Fruit fly (Drosophila melanogaster) whole organism, embryonic: ENCODE data around the gene Noa36.
A peak's percentile ranks its signal among the peaks of the same experiment; 100 is the strongest.

Source experiments
- BtbVII ChIP-seq: fragments of 200-800 bp; sonication (Bioruptor generic); optimal IDR thresholded peaks from 3 replicates; lab custom pipeline; 2017; ENCODE audit warnings: missing biosample characterization, mild to moderate bottlenecking, missing genetic modification characterization
- Bteb2 ChIP-seq: fragments of 200-800 bp; sonication (Bioruptor generic); optimal IDR thresholded peaks from 2 replicates; lab custom pipeline; 2016; ENCODE audit warnings: missing biosample characterization, missing genetic modification characterization
- CG11456 ChIP-seq: fragments of 200-800 bp; sonication (Bioruptor generic); IDR thresholded peaks from 3 replicates; pipeline ENCODE4 v1.3.6; 2022; ENCODE audit warnings: missing biosample characterization, missing genetic modification characterization
- CG12942 ChIP-seq: fragments of 200-800 bp; sonication (Bioruptor generic); optimal IDR thresholded peaks from 3 replicates; lab custom pipeline; 2016; ENCODE audit warnings: missing biosample characterization, missing genetic modification characterization
- CG14014 ChIP-seq: fragments of 200-800 bp; sonication (Bioruptor generic); IDR thresholded peaks from 2 replicates; pipeline ENCODE4 v1.3.6; 2022; ENCODE audit warnings: missing biosample characterization, missing genetic modification characterization
- CG15696 ChIP-seq: fragments of 200-800 bp; sonication (Bioruptor generic); optimal IDR thresholded peaks from 2 replicates; lab custom pipeline; 2019; ENCODE audit warnings: missing biosample characterization, mild to moderate bottlenecking, missing genetic modification characterization, moderate library complexity
- CG17359 ChIP-seq: fragments of 200-800 bp; sonication (Bioruptor generic); optimal IDR thresholded peaks from 3 replicates; lab custom pipeline; 2018; ENCODE audit warnings: missing biosample characterization, mild to moderate bottlenecking, missing genetic modification characterization, moderate library complexity
- CG18476 ChIP-seq: fragments of 200-800 bp; sonication (Bioruptor generic); optimal IDR thresholded peaks from 2 replicates; lab custom pipeline; 2016; ENCODE audit warnings: missing biosample characterization, mild to moderate bottlenecking, missing genetic modification characterization
- CG31388 ChIP-seq: fragments of 200-800 bp; sonication (Bioruptor generic); optimal IDR thresholded peaks from 2 replicates; lab custom pipeline; 2016; ENCODE audit warnings: missing biosample characterization, missing genetic modification characterization
- CG32767 ChIP-seq: fragments of 200-800 bp; sonication (Bioruptor generic); IDR thresholded peaks from 2 replicates; pipeline ENCODE4 v1.3.6; 2022; ENCODE audit warnings: missing biosample characterization, missing genetic modification characterization
- CG4282 ChIP-seq: fragments of 200-800 bp; sonication (Bioruptor generic); optimal IDR thresholded peaks from 2 replicates; lab custom pipeline; 2016; ENCODE audit warnings: missing biosample characterization, missing genetic modification characterization
- CG6683 ChIP-seq: fragments of 200-800 bp; sonication (Bioruptor generic); optimal IDR thresholded peaks from 2 replicates; lab custom pipeline; 2017; ENCODE audit warnings: missing biosample characterization, mild to moderate bottlenecking, missing genetic modification characterization, missing genetic modification reagents
- CG9932 ChIP-seq: fragments of 200-800 bp; sonication (Bioruptor generic); IDR thresholded peaks from 2 replicates; pipeline ENCODE4 v1.3.6; 2022; ENCODE audit warnings: missing biosample characterization, missing genetic modification characterization
- CTCF ChIP-seq: fragments of 200-800 bp; sonication (Bioruptor generic); optimal IDR thresholded peaks from 2 replicates; lab custom pipeline; 2017; ENCODE audit warnings: missing biosample characterization, mild to moderate bottlenecking, missing genetic modification characterization, moderate library complexity
- D ChIP-seq, 2 experiments: fragments of 200-800 bp in 1 of 2; fragments of >200 bp in 1 of 2; sonication (Bioruptor generic) in 1 of 2; optimal IDR thresholded peaks; 2 replicates in 1 of 2; 3 replicates in 1 of 2; lab custom pipeline; 2017; ENCODE audit warnings: mild to moderate bottlenecking in 1 of 2, missing biosample characterization in 1 of 2, missing genetic modification characterization in 1 of 2, missing genetic modification reagents in 1 of 2
- Elba2 ChIP-seq: fragments of 200-800 bp; sonication (Bioruptor generic); optimal IDR thresholded peaks from 3 replicates; lab custom pipeline; 2016; ENCODE audit warnings: missing biosample characterization, missing genetic modification characterization
- H15 ChIP-seq: fragments of 200-800 bp; sonication (Bioruptor generic); IDR thresholded peaks from 3 replicates; pipeline ENCODE4 v1.3.6; 2022; ENCODE audit warnings: missing biosample characterization, missing genetic modification characterization
- H2.0 ChIP-seq: fragments of 200-800 bp; sonication (Bioruptor generic); IDR thresholded peaks from 2 replicates; pipeline ENCODE4 v1.3.6; 2022; ENCODE audit warnings: missing biosample characterization, missing genetic modification characterization
- HLHmδ ChIP-seq: fragments of 200-800 bp; sonication (Bioruptor generic); optimal IDR thresholded peaks from 2 replicates; lab custom pipeline; 2018; ENCODE audit warnings: missing biosample characterization, mild to moderate bottlenecking, missing genetic modification characterization, moderate library complexity
- Hr51 ChIP-seq, 2 experiments: fragments of 200-800 bp; sonication (Bioruptor generic); optimal IDR thresholded peaks; 2 replicates in 1 of 2; 3 replicates in 1 of 2; lab custom pipeline; 2016 to 2018; ENCODE audit warnings: missing biosample characterization in 2 of 2, missing genetic modification characterization in 2 of 2, mild to moderate bottlenecking in 1 of 2, moderate library complexity in 1 of 2
- Lhr ChIP-seq: fragments of 200-800 bp; sonication (Bioruptor generic); optimal IDR thresholded peaks from 3 replicates; lab custom pipeline; 2017; ENCODE audit warnings: mild to moderate bottlenecking, missing biosample characterization, missing genetic modification reagents, missing genetic modification characterization
- Lim3 ChIP-seq: fragments of 200-800 bp; sonication (Bioruptor generic); IDR thresholded peaks from 2 replicates; pipeline ENCODE4 v1.3.6; 2022; ENCODE audit warnings: missing biosample characterization, missing genetic modification characterization
- Lpt ChIP-seq: fragments of >200 bp; optimal IDR thresholded peaks from 2 replicates; lab custom pipeline; 2018; ENCODE audit warnings: missing biosample characterization, missing genetic modification characterization
- Myb ChIP-seq: fragments of 200-800 bp; sonication (Bioruptor generic); optimal IDR thresholded peaks from 2 replicates; lab custom pipeline; 2016; ENCODE audit warnings: missing biosample characterization, missing genetic modification characterization
- Sox102F ChIP-seq: fragments of 200-800 bp; sonication (Bioruptor generic); optimal IDR thresholded peaks from 2 replicates; lab custom pipeline; 2018; ENCODE audit warnings: missing biosample characterization, mild to moderate bottlenecking, missing genetic modification characterization, moderate library complexity
- TFAM ChIP-seq: fragments of 200-800 bp; sonication (Bioruptor generic); optimal IDR thresholded peaks from 2 replicates; lab custom pipeline; 2017; ENCODE audit warnings: missing biosample characterization, missing genetic modification characterization, inconsistent platforms
- Usf ChIP-seq: fragments of 200-800 bp; sonication (Bioruptor generic); optimal IDR thresholded peaks from 2 replicates; lab custom pipeline; 2017; ENCODE audit warnings: missing genotype, missing biosample characterization, missing genetic modification characterization
- YL-1 ChIP-seq: fragments of 200-800 bp; sonication (Bioruptor generic); optimal IDR thresholded peaks from 3 replicates; lab custom pipeline; 2017; ENCODE audit warnings: missing biosample characterization, mild to moderate bottlenecking, missing genetic modification characterization
- ap ChIP-seq: fragments of 200-800 bp; sonication (Bioruptor generic); IDR thresholded peaks from 2 replicates; pipeline ENCODE4 v1.3.6; 2022; ENCODE audit warnings: missing biosample characterization, missing genetic modification characterization
- ara ChIP-seq: fragments of 200-800 bp; sonication (Bioruptor generic); IDR thresholded peaks from 2 replicates; pipeline ENCODE4 v1.3.6; 2022; ENCODE audit warnings: missing biosample characterization, missing genetic modification characterization
- dpn ChIP-seq, 2 experiments: fragments of 200-800 bp; sonication (Bioruptor generic); optimal IDR thresholded peaks; 3 replicates each; lab custom pipeline; 2016; ENCODE audit warnings: missing biosample characterization in 2 of 2, missing genetic modification characterization in 2 of 2
- dysf ChIP-seq: fragments of 200-800 bp; sonication (Bioruptor generic); IDR thresholded peaks from 3 replicates; pipeline ENCODE4 v1.3.6; 2022; ENCODE audit warnings: missing biosample characterization, missing genetic modification characterization
- lov ChIP-seq, 2 experiments: fragments of 200-800 bp in 1 of 2; fragments of >200 bp in 1 of 2; sonication (Bioruptor generic) in 1 of 2; IDR thresholded peaks in 1 of 2; optimal IDR thresholded peaks in 1 of 2; 2 replicates in 1 of 2; 3 replicates in 1 of 2; pipeline versions ENCODE4 v1.3.6 to Lab custom; 2017 to 2022; ENCODE audit warnings: missing biosample characterization in 1 of 2, missing genetic modification characterization in 1 of 2
- nau ChIP-seq: fragments of 200-800 bp; sonication (Bioruptor generic); optimal IDR thresholded peaks from 3 replicates; lab custom pipeline; 2017; ENCODE audit warnings: missing biosample characterization, mild to moderate bottlenecking, missing genetic modification characterization, missing genetic modification reagents
- oc ChIP-seq: fragments of 200-800 bp; sonication (Bioruptor generic); optimal IDR thresholded peaks from 2 replicates; lab custom pipeline; 2018; ENCODE audit warnings: missing biosample characterization, mild to moderate bottlenecking, missing genetic modification characterization, moderate library complexity
- onecut ChIP-seq: fragments of 200-800 bp; sonication (Bioruptor generic); IDR thresholded peaks from 2 replicates; pipeline ENCODE4 v1.3.6; 2022; ENCODE audit warnings: missing biosample characterization, missing genetic modification characterization
- pfk ChIP-seq: fragments of 200-800 bp; sonication (Bioruptor generic); optimal IDR thresholded peaks from 2 replicates; lab custom pipeline; 2018; ENCODE audit warnings: missing biosample characterization, mild to moderate bottlenecking, missing genetic modification characterization, moderate library complexity
- pnt ChIP-seq: fragments of 200-800 bp; sonication (Bioruptor generic); optimal IDR thresholded peaks from 3 replicates; lab custom pipeline; 2016; ENCODE audit warnings: missing biosample characterization, missing genetic modification characterization
- pum ChIP-seq: fragments of 200-800 bp; sonication (Bioruptor generic); optimal IDR thresholded peaks from 2 replicates; lab custom pipeline; 2016; ENCODE audit warnings: missing biosample characterization, missing genetic modification characterization
- pzg ChIP-seq: fragments of 200-800 bp; sonication (Bioruptor generic); optimal IDR thresholded peaks from 3 replicates; lab custom pipeline; 2018; ENCODE audit warnings: missing biosample characterization, mild to moderate bottlenecking, missing genetic modification characterization, moderate library complexity
- salm ChIP-seq: fragments of 200-800 bp; sonication (Bioruptor generic); optimal IDR thresholded peaks from 2 replicates; lab custom pipeline; 2018; ENCODE audit warnings: missing biosample characterization, mild to moderate bottlenecking, missing genetic modification characterization
- schlank ChIP-seq: fragments of 200-800 bp; sonication (Bioruptor generic); optimal IDR thresholded peaks from 2 replicates; lab custom pipeline; 2018; ENCODE audit warnings: missing biosample characterization, mild to moderate bottlenecking, missing genetic modification characterization
- sim ChIP-seq: fragments of 200-800 bp; sonication (Bioruptor generic); IDR thresholded peaks from 2 replicates; pipeline ENCODE4 v1.3.6; 2022; ENCODE audit warnings: missing biosample characterization, missing genetic modification characterization
- stwl ChIP-seq: fragments of 200-800 bp; sonication (Bioruptor generic); optimal IDR thresholded peaks from 3 replicates; lab custom pipeline; 2018; ENCODE audit warnings: missing biosample characterization, mild to moderate bottlenecking, missing genetic modification characterization, moderate library complexity
- trh ChIP-seq: fragments of 200-800 bp; sonication (Bioruptor generic); optimal IDR thresholded peaks from 2 replicates; lab custom pipeline; 2016; ENCODE audit warnings: missing biosample characterization, missing genetic modification characterization
- tup ChIP-seq: fragments of 200-800 bp; sonication (Bioruptor generic); optimal IDR thresholded peaks from 2 replicates; lab custom pipeline; 2016; ENCODE audit warnings: missing biosample characterization, mild to moderate bottlenecking, missing genetic modification characterization, moderate library complexity
- z ChIP-seq: fragments of 200-800 bp; sonication (Bioruptor generic); IDR thresholded peaks from 3 replicates; pipeline ENCODE4 v1.3.6; 2022; ENCODE audit warnings: missing biosample characterization, missing genetic modification characterization
- zen2 ChIP-seq: fragments of 200-800 bp; sonication (Bioruptor generic); IDR thresholded peaks from 3 replicates; pipeline ENCODE4 v1.3.6; 2022; ENCODE audit warnings: missing biosample characterization, missing genetic modification characterization; ENCODE audit not compliant: partially characterized antibody

Noa36 gene

dm6 chr3R:28585076-28585821 lies 13.8 kb downstream of the Noa36 start, which contains the start of gene fkh (continued):
- peak; percentile 70 for TF ChIP-seq pnt (GFP tag; lab: Kevin White, UChicago)
- TF ChIP-seq D (optimal IDR thresholded peaks at IDR 0.05; lab: Kevin White, UChicago): no peak
- peak; percentile 96 for TF ChIP-seq D (GFP tag; optimal IDR thresholded peaks at IDR 0.05; lab: Kevin White, UChicago)
- peak; percentile 39 for TF ChIP-seq Usf (GFP tag; lab: Kevin White, UChicago)
- peak; percentile 97 for TF ChIP-seq schlank (tag; lab: Kevin White, UChicago)
- TF ChIP-seq Hr51 (GFP tag; optimal IDR thresholded peaks at IDR 0.05; lab: Kevin White, UChicago): peak; percentile 50 to 95
- TF ChIP-seq CG15696 (tag; lab: Kevin White, UChicago): peak; percentile 81
- peak; percentile 82 for TF ChIP-seq CG11456 (GFP tag; lab: Robert Waterston, UW)
- TF ChIP-seq ap: peak; percentile 42; the same call in 1 of the 2 replicates
- TF ChIP-seq CG9932: peak; percentile 58
- no peak for TF ChIP-seq Elba2 (GFP tag; lab: Kevin White, UChicago)
- TF ChIP-seq CG4282 (GFP tag; lab: Kevin White, UChicago): peak; percentile 87
- no peak for TF ChIP-seq H15
- TF ChIP-seq Lhr (GFP tag; lab: Kevin White, UChicago): peak; percentile 91
- no peak for TF ChIP-seq stwl (tag; lab: Kevin White, UChicago)
- 0 out of 2 replicates have a peak, but pooled peaks have one; percentile 48 for TF ChIP-seq H2.0 (GFP tag; lab: Robert Waterston, UW)
- peak; percentile 71 for TF ChIP-seq trh (GFP tag; lab: Kevin White, UChicago)
- peak; percentile 98 for TF ChIP-seq HLHmδ (GFP tag; lab: Kevin White, UChicago)
- TF ChIP-seq ara (GFP tag; lab: Robert Waterston, UW): peak; percentile 86
- peak; percentile 66; the same call in 1 of the 3 replicates for TF ChIP-seq dysf (GFP tag; lab: Robert Waterston, UW)
- peak; percentile 96 for TF ChIP-seq tup (GFP tag; lab: Kevin White, UChicago)
- peak; percentile 56 for TF ChIP-seq Sox102F (GFP tag; lab: Kevin White, UChicago)
- TF ChIP-seq CG32767 (GFP tag; lab: Robert Waterston, UW): peak; percentile 88
- peak; percentile 72 to 91 for TF ChIP-seq dpn (GFP tag; optimal IDR thresholded peaks at IDR 0.05; lab: Kevin White, UChicago)
- TF ChIP-seq salm (tag; lab: Kevin White, UChicago): peak; percentile 64
- TF ChIP-seq pzg (GFP tag; lab: Kevin White, UChicago): peak; percentile 34
- TF ChIP-seq pfk (GFP tag; lab: Kevin White, UChicago): peak; percentile 88
- peak; percentile 48; the same call in 1 of the 3 replicates for TF ChIP-seq zen2
- peak; percentile 86 for TF ChIP-seq CG17359 (tag; lab: Kevin White, UChicago)
- TF ChIP-seq nau (GFP tag; lab: Kevin White, UChicago): peak; percentile 99
- TF ChIP-seq Lpt (GFP tag; lab: Kevin White, UChicago): no peak
- peak; percentile 81; the same call in 1 of the 2 replicates for TF ChIP-seq CG14014
- TF ChIP-seq Lim3 (GFP tag; lab: Robert Waterston, UW): no peak
- peak; percentile 93 for TF ChIP-seq onecut (GFP tag; lab: Robert Waterston, UW)
- TF ChIP-seq sim: peak; percentile 85
- peak; percentile 79 for TF ChIP-seq Bteb2 (GFP tag; lab: Kevin White, UChicago)
- TF ChIP-seq CG31388 (GFP tag; lab: Kevin White, UChicago): peak; percentile 56
- TF ChIP-seq YL-1 (GFP tag; lab: Kevin White, UChicago): peak; percentile 94
- peak; percentile 52 for TF ChIP-seq CTCF (GFP tag; lab: Kevin White, UChicago)
- peak; percentile 98 for TF ChIP-seq CG6683 (GFP tag; lab: Kevin White, UChicago)
- no peak for TF ChIP-seq lov (optimal IDR thresholded peaks at IDR 0.05; lab: Kevin White, UChicago)
- peak; percentile 82; the same call in 2 of the 3 replicates for TF ChIP-seq lov (GFP tag; IDR thresholded peaks at IDR 0.05; lab: Robert Waterston, UW)
- TF ChIP-seq Myb (GFP tag; lab: Kevin White, UChicago): peak; percentile 77
- TF ChIP-seq oc: peak; percentile 81
- peak; percentile 92 for TF ChIP-seq CG18476
- peak; percentile 77 for TF ChIP-seq TFAM (GFP tag; lab: Kevin White, UChicago)
- peak; percentile 97 for TF ChIP-seq BtbVII (GFP tag; lab: Kevin White, UChicago)
- TF ChIP-seq CG12942 (GFP tag; lab: Kevin White, UChicago): peak; percentile 88
- peak; percentile 73; the same call in 2 of the 3 replicates for TF ChIP-seq z (GFP tag; lab: Robert Waterston, UW)
- TF ChIP-seq pum (GFP tag; lab: Kevin White, UChicago): peak; percentile 77
